Worm (Caenorhabditis elegans) whole organism, midembryonic: ENCODE measurements around the gene srw-124.

Source experiments
- T22C8.4 ChIP-seq: fragments of 200-800 bp; sonication (Bioruptor generic); IDR thresholded peaks from 2 replicates; pipeline ENCODE4 v1.3.6; 2022; ENCODE audit warnings: missing genetic modification characterization, missing compliant biosample characterization
- cog-1 ChIP-seq: sonication (generic microtip); optimal IDR thresholded peaks from 2 replicates; lab custom pipeline; 2016; ENCODE audit warnings: missing genetic modification characterization, missing compliant biosample characterization
- flt-1 ChIP-seq: fragments of 200-800 bp; sonication (Bioruptor generic); IDR thresholded peaks from 2 replicates; pipeline ENCODE4 v1.3.6; 2022; ENCODE audit warnings: missing genetic modification characterization, missing compliant biosample characterization
- klf-2 ChIP-seq: fragments of 200-800 bp; sonication (Bioruptor generic); conservative IDR thresholded peaks from 2 replicates; pipeline ENCODE4 v1.3.6; 2022; ENCODE audit warnings: missing genetic modification reagents, missing genetic modification characterization, missing compliant biosample characterization
- med-1 ChIP-seq: sonication (generic microtip); optimal IDR thresholded peaks from 2 replicates; lab custom pipeline; 2017; ENCODE audit warnings: missing genetic modification characterization, mild to moderate bottlenecking, missing compliant biosample characterization, antibody characterized with exemption, missing genetic modification reagents; ENCODE audit not compliant: insufficient read depth
- ref-1 ChIP-seq: fragments of 200-800 bp; sonication (Bioruptor generic); conservative IDR thresholded peaks from 2 replicates; pipeline ENCODE4 v1.3.6; 2022; ENCODE audit warnings: missing genetic modification reagents, missing genetic modification characterization, missing compliant biosample characterization
- tab-1 ChIP-seq: fragments of 200-800 bp; sonication (Bioruptor generic); IDR thresholded peaks from 2 replicates; pipeline ENCODE4 v1.3.6; 2022; ENCODE audit warnings: missing genetic modification characterization, missing compliant biosample characterization
- ztf-23 ChIP-seq: fragments of 200-800 bp; sonication (Bioruptor generic); IDR thresholded peaks from 2 replicates; pipeline ENCODE4 v1.3.6; 2022; ENCODE audit warnings: missing genetic modification reagents, missing genetic modification characterization, missing compliant biosample characterization
- ztf-29 ChIP-seq: fragments of 200-800 bp; sonication (Bioruptor generic); IDR thresholded peaks from 2 replicates; pipeline ENCODE4 v1.3.6; 2022; ENCODE audit warnings: missing genetic modification reagents, missing genetic modification characterization, missing compliant biosample characterization

ce11 chrV:3005964-3006363 is 29.6 kb downstream of the srw-124 start, which contains the start of gene srw-112:
- TF ChIP-seq ztf-23 (GFP tag; lab: Robert Waterston, UW) (no peak), ztf-29 (GFP tag; lab: Robert Waterston, UW) (no peak), med-1 (GFP tag; lab: Kevin White, UChicago) (no peak), flt-1 (GFP tag; lab: Robert Waterston, UW) (no peak), klf-2 (GFP tag; lab: Robert Waterston, UW) (no peak), T22C8.4 (GFP tag; lab: Robert Waterston, UW) (no peak), tab-1 (GFP tag; lab: Robert Waterston, UW) (no peak), cog-1 (tag; lab: Kevin White, UChicago) (no peak), ref-1 (GFP tag; lab: Robert Waterston, UW) (no peak)
